Fruit fly (Drosophila melanogaster) whole organism, embryonic: ENCODE data around the gene BRWD3.

Source experiments
- C15 ChIP-seq: fragments of 200-800 bp; sonication (Bioruptor generic); IDR thresholded peaks from 3 replicates; pipeline ENCODE4 v1.3.6; 2022; ENCODE audit warnings: missing biosample characterization, missing genetic modification characterization
- CG1024 ChIP-seq: fragments of 200-800 bp; sonication (Bioruptor generic); IDR thresholded peaks from 2 replicates; pipeline ENCODE4 v1.3.6; 2022; ENCODE audit warnings: missing biosample characterization, missing genetic modification characterization
- CG10321 ChIP-seq: fragments of 200-800 bp; sonication (Bioruptor generic); IDR thresholded peaks from 2 replicates; pipeline ENCODE4 v1.3.6; 2022; ENCODE audit warnings: missing biosample characterization, missing genetic modification characterization
- CG10565 ChIP-seq: fragments of 200-800 bp; sonication (Bioruptor generic); optimal IDR thresholded peaks from 3 replicates; lab custom pipeline; 2016; ENCODE audit warnings: missing biosample characterization, mild to moderate bottlenecking, missing genetic modification characterization
- CG11398 ChIP-seq: fragments of 200-800 bp; sonication (Bioruptor generic); optimal IDR thresholded peaks from 2 replicates; lab custom pipeline; 2016; ENCODE audit warnings: missing biosample characterization, missing genetic modification characterization
- CG14860 ChIP-seq: fragments of 200-800 bp; sonication (Bioruptor generic); IDR thresholded peaks from 3 replicates; pipeline ENCODE4 v1.3.6; 2022; ENCODE audit warnings: missing biosample characterization, missing genetic modification characterization; ENCODE audit not compliant: partially characterized antibody
- CG16779 ChIP-seq: fragments of 200-800 bp; sonication (Bioruptor generic); IDR thresholded peaks from 2 replicates; pipeline ENCODE4 v1.3.6; 2022; ENCODE audit warnings: missing biosample characterization, missing genetic modification characterization
- CG17361 ChIP-seq: fragments of 200-800 bp; sonication (Bioruptor generic); IDR thresholded peaks from 3 replicates; pipeline ENCODE4 v1.3.6; 2022; ENCODE audit warnings: missing biosample characterization, missing genetic modification characterization
- CG1792 ChIP-seq: fragments of 200-800 bp; sonication (Bioruptor generic); optimal IDR thresholded peaks from 2 replicates; lab custom pipeline; 2016; ENCODE audit warnings: missing biosample characterization, missing genetic modification characterization
- CG2129 ChIP-seq: fragments of 200-800 bp; sonication (Bioruptor generic); IDR thresholded peaks from 2 replicates; pipeline ENCODE4 v1.3.6; 2022; ENCODE audit warnings: missing biosample characterization, missing genetic modification characterization; ENCODE audit not compliant: partially characterized antibody
- CG2889 ChIP-seq: fragments of 200-800 bp; sonication (Bioruptor generic); IDR thresholded peaks from 3 replicates; pipeline ENCODE4 v1.3.6; 2022; ENCODE audit warnings: missing biosample characterization, missing genetic modification characterization
- CG33557 ChIP-seq: fragments of 200-800 bp; sonication (Bioruptor generic); optimal IDR thresholded peaks from 2 replicates; lab custom pipeline; 2019; ENCODE audit warnings: missing biosample characterization, mild to moderate bottlenecking, missing genetic modification characterization, moderate library complexity
- CG4328 ChIP-seq: fragments of 200-800 bp; sonication (Bioruptor generic); optimal IDR thresholded peaks from 3 replicates; lab custom pipeline; 2017; ENCODE audit warnings: missing biosample characterization, missing genetic modification reagents, missing genetic modification characterization
- CG4854 ChIP-seq: fragments of 200-800 bp; sonication (Bioruptor generic); optimal IDR thresholded peaks from 2 replicates; lab custom pipeline; 2016; ENCODE audit warnings: missing biosample characterization, missing genetic modification characterization, inconsistent platforms
- CG5953 ChIP-seq: fragments of 200-800 bp; sonication (Bioruptor generic); IDR thresholded peaks from 2 replicates; pipeline ENCODE4 v1.3.6; 2022; ENCODE audit warnings: missing biosample characterization, missing genetic modification characterization
- CG6765 ChIP-seq: fragments of 200-800 bp; sonication (Bioruptor generic); optimal IDR thresholded peaks from 3 replicates; lab custom pipeline; 2017; ENCODE audit warnings: missing biosample characterization, mild to moderate bottlenecking, missing genetic modification characterization
- CG7372 ChIP-seq: fragments of 200-800 bp; sonication (Bioruptor generic); IDR thresholded peaks from 2 replicates; pipeline ENCODE4 v1.3.6; 2022; ENCODE audit warnings: missing biosample characterization, missing genetic modification characterization
- CG7556 ChIP-seq: fragments of 200-800 bp; sonication (Bioruptor generic); optimal IDR thresholded peaks from 2 replicates; lab custom pipeline; 2017; ENCODE audit warnings: missing biosample characterization, mild to moderate bottlenecking, missing genetic modification characterization
- CG8359 ChIP-seq: fragments of 200-800 bp; sonication (Bioruptor generic); optimal IDR thresholded peaks from 2 replicates; lab custom pipeline; 2017; ENCODE audit warnings: missing biosample characterization, mild to moderate bottlenecking, missing genetic modification characterization, borderline replicate concordance
- CkIIα-i1 ChIP-seq: fragments of 200-800 bp; sonication (Bioruptor generic); IDR thresholded peaks from 2 replicates; pipeline ENCODE4 v1.3.6; 2022; ENCODE audit warnings: missing biosample characterization, missing genetic modification characterization
- Dad ChIP-seq: fragments of 200-800 bp; sonication (Bioruptor generic); optimal IDR thresholded peaks from 3 replicates; lab custom pipeline; 2016; ENCODE audit warnings: missing biosample characterization, missing genetic modification characterization
- Doc2 ChIP-seq: fragments of 200-800 bp; sonication (Bioruptor generic); IDR thresholded peaks from 2 replicates; pipeline ENCODE4 v1.3.6; 2022; ENCODE audit warnings: missing biosample characterization, missing genetic modification characterization
- Ets65A ChIP-seq: fragments of 200-800 bp; sonication (Bioruptor generic); peaks from one replicate; lab custom pipeline; 2016; ENCODE audit warnings: missing biosample characterization, missing genetic modification characterization
- HmgD ChIP-seq: fragments of 200-800 bp; sonication (Bioruptor generic); optimal IDR thresholded peaks from 3 replicates; lab custom pipeline; 2016; ENCODE audit warnings: missing biosample characterization, missing genetic modification characterization
- Hr39 ChIP-seq: fragments of >200 bp; optimal IDR thresholded peaks from 2 replicates; lab custom pipeline; 2017
- Lim3 ChIP-seq: fragments of 200-800 bp; sonication (Bioruptor generic); IDR thresholded peaks from 2 replicates; pipeline ENCODE4 v1.3.6; 2022; ENCODE audit warnings: missing biosample characterization, missing genetic modification characterization
- Max ChIP-seq: fragments of 200-800 bp; sonication (Bioruptor generic); optimal IDR thresholded peaks from 2 replicates; lab custom pipeline; 2016; ENCODE audit warnings: missing biosample characterization, mild to moderate bottlenecking, missing genetic modification characterization
- NC2β ChIP-seq: fragments of 200-800 bp; sonication (Bioruptor generic); optimal IDR thresholded peaks from 2 replicates; lab custom pipeline; 2016; ENCODE audit warnings: missing biosample characterization, missing genetic modification characterization
- Opbp ChIP-seq: fragments of 200-800 bp; sonication (Bioruptor generic); IDR thresholded peaks from 3 replicates; pipeline ENCODE4 v1.3.6; 2022; ENCODE audit warnings: missing biosample characterization, missing genetic modification characterization; ENCODE audit not compliant: partially characterized antibody
- Scr ChIP-seq: fragments of 200-800 bp; sonication (Bioruptor generic); IDR thresholded peaks from 2 replicates; pipeline ENCODE4 v1.3.6; 2022; ENCODE audit warnings: missing biosample characterization, missing genetic modification characterization; ENCODE audit not compliant: partially characterized antibody
- Side ChIP-seq: fragments of 200-800 bp; sonication (Bioruptor generic); optimal IDR thresholded peaks from 2 replicates; lab custom pipeline; 2016; ENCODE audit warnings: missing biosample characterization, missing genetic modification characterization
- Six4 ChIP-seq: fragments of 200-800 bp; sonication (Bioruptor generic); optimal IDR thresholded peaks from 2 replicates; lab custom pipeline; 2016; ENCODE audit warnings: missing biosample characterization, missing genetic modification characterization
- Sry-δ ChIP-seq: fragments of 200-800 bp; sonication (Bioruptor generic); optimal IDR thresholded peaks from 2 replicates; lab custom pipeline; 2016; ENCODE audit warnings: missing biosample characterization, missing genetic modification characterization
- Taf1 ChIP-seq: fragments of 200-800 bp; sonication (Bioruptor generic); IDR thresholded peaks from 2 replicates; pipeline ENCODE4 v1.3.6; 2022; ENCODE audit warnings: missing biosample characterization, missing genetic modification characterization
- Vsx1 ChIP-seq: fragments of 200-800 bp; sonication (Bioruptor generic); optimal IDR thresholded peaks from 2 replicates; lab custom pipeline; 2017; ENCODE audit warnings: missing biosample characterization, mild to moderate bottlenecking, missing genetic modification characterization, missing genetic modification reagents
- ase ChIP-seq: fragments of 200-800 bp; sonication (Bioruptor generic); IDR thresholded peaks from 3 replicates; pipeline ENCODE4 v1.3.6; 2022; ENCODE audit warnings: missing biosample characterization, missing genetic modification characterization
- chinmo ChIP-seq: fragments of 200-800 bp; sonication (Bioruptor generic); IDR thresholded peaks from 4 replicates; pipeline ENCODE4 v1.3.6; 2022; ENCODE audit warnings: missing biosample characterization, missing genetic modification characterization; ENCODE audit not compliant: partially characterized antibody
- dan ChIP-seq: fragments of 200-800 bp; sonication (Bioruptor generic); IDR thresholded peaks from 2 replicates; pipeline ENCODE4 v1.3.6; 2022; ENCODE audit warnings: missing biosample characterization, missing genetic modification characterization
- dimm ChIP-seq: fragments of 200-800 bp; sonication (Bioruptor generic); IDR thresholded peaks from 2 replicates; pipeline ENCODE4 v1.3.6; 2022; ENCODE audit warnings: missing biosample characterization, missing genetic modification characterization
- gsb ChIP-seq: fragments of 200-800 bp; sonication (Bioruptor generic); IDR thresholded peaks from 2 replicates; pipeline ENCODE4 v1.3.6; 2022; ENCODE audit warnings: missing biosample characterization, missing genetic modification characterization
- ham ChIP-seq: fragments of 200-800 bp; sonication (Bioruptor generic); IDR thresholded peaks from 2 replicates; pipeline ENCODE4 v1.3.6; 2022; ENCODE audit warnings: missing biosample characterization, missing genetic modification characterization
- insv ChIP-seq, 2 experiments: fragments of 200-800 bp; sonication (Bioruptor generic); optimal IDR thresholded peaks; 3 replicates each; lab custom pipeline; 2016 to 2018; ENCODE audit warnings: missing biosample characterization in 2 of 2, missing genetic modification characterization in 2 of 2
- lmd ChIP-seq: fragments of 200-800 bp; sonication (Bioruptor generic); IDR thresholded peaks from 2 replicates; pipeline ENCODE4 v1.3.6; 2022; ENCODE audit warnings: missing biosample characterization, missing genetic modification characterization
- pum ChIP-seq: fragments of 200-800 bp; sonication (Bioruptor generic); optimal IDR thresholded peaks from 2 replicates; lab custom pipeline; 2016; ENCODE audit warnings: missing biosample characterization, missing genetic modification characterization
- ranshi ChIP-seq: fragments of 200-800 bp; sonication (Bioruptor generic); IDR thresholded peaks from 2 replicates; pipeline ENCODE4 v1.3.6; 2022; ENCODE audit warnings: missing biosample characterization, missing genetic modification characterization
- slbo ChIP-seq: fragments of 200-800 bp; sonication (Bioruptor generic); IDR thresholded peaks from 2 replicates; pipeline ENCODE4 v1.3.6; 2022; ENCODE audit warnings: missing biosample characterization, missing genetic modification characterization
- slou ChIP-seq: fragments of 200-800 bp; sonication (Bioruptor generic); optimal IDR thresholded peaks from 3 replicates; lab custom pipeline; 2016; ENCODE audit warnings: missing biosample characterization, missing genetic modification characterization
- sna ChIP-seq: fragments of 200-800 bp; sonication (Bioruptor generic); IDR thresholded peaks from 2 replicates; pipeline ENCODE4 v1.3.6; 2022; ENCODE audit warnings: missing biosample characterization, missing genetic modification characterization; ENCODE audit not compliant: partially characterized antibody
- ssp ChIP-seq: fragments of 200-800 bp; sonication (Bioruptor generic); IDR thresholded peaks from 2 replicates; pipeline ENCODE4 v1.3.6; 2022; ENCODE audit warnings: missing biosample characterization, missing genetic modification characterization
- tll ChIP-seq, 2 experiments: fragments of 200-800 bp in 1 of 2; fragments of >200 bp in 1 of 2; sonication (Bioruptor generic) in 1 of 2; optimal IDR thresholded peaks; 2 replicates each; lab custom pipeline; 2017 to 2019; ENCODE audit warnings: missing biosample characterization in 2 of 2, missing genetic modification characterization in 2 of 2, mild to moderate bottlenecking in 1 of 2, moderate library complexity in 1 of 2
- ttk ChIP-seq: fragments of 200-800 bp; sonication (Bioruptor generic); IDR thresholded peaks from 2 replicates; pipeline ENCODE4 v2.1.2; 2022; ENCODE audit warnings: missing biosample characterization, missing genetic modification characterization

BRWD3 gene

DNA sequence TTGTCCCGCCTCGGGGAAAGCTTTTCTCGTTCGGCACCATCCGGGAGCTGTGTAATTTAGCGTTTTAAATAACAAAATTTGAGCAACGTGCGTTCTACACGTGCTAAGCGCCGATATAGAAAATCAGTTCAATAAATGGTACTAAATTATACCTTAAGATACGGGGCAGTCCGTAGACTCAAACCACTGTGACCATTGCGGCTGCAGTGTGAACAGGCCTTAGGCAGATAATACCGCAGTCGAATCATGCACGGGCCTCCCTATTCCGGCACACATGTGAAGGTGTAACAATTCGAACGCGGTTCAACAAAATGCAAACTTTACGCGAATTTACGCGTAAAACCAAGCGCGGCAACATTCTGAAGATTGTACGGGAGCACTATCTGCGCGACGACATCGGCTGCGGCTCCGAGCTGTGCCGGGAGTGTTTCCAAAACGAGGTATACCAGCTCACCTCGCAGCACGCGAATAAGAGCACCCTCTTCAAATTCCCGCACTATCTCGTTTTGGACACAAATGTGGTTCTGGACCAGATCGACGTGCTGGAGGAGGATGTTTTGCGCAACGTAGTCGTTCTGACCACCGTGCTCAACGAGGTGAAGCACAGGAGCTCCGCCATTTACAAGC lies 14.5 kb downstream of the BRWD3 start, which contains the start of the genes Rrp5 and Dis3 (continued):
- TF ChIP-seq Hr39 (lab: Kevin White, UChicago): no peak
- peak; percentile 91 for TF ChIP-seq HmgD
- TF ChIP-seq ranshi (GFP tag; lab: Robert Waterston, UW): no peak
- TF ChIP-seq CG2129 (GFP tag; lab: Robert Waterston, UW): no peak
- TF ChIP-seq CkIIα-i1 (GFP tag; lab: Robert Waterston, UW): no peak
- no peak for TF ChIP-seq CG4854
- no peak for TF ChIP-seq tll (GFP tag; optimal IDR thresholded peaks at IDR 0.05; lab: Kevin White, UChicago)
- no peak for TF ChIP-seq insv (GFP tag; optimal IDR thresholded peaks at IDR 0.05; lab: Kevin White, UChicago)
- 0 out of 2 replicates have a peak, but pooled peaks have one; percentile 31 for TF ChIP-seq CG7372 (GFP tag; lab: Robert Waterston, UW)
- TF ChIP-seq ase: 0 out of 3 replicates have a peak, but pooled peaks have one; percentile 49
- no peak for TF ChIP-seq dan (GFP tag; lab: Robert Waterston, UW)
- TF ChIP-seq CG4328 (GFP tag; lab: Kevin White, UChicago): no peak
- no peak for TF ChIP-seq CG2889 (GFP tag; lab: Robert Waterston, UW)
- TF ChIP-seq CG10321 (GFP tag; lab: Robert Waterston, UW): no peak
- peak; percentile 17; the same call in 1 of the 2 replicates for TF ChIP-seq CG5953
- TF ChIP-seq Six4 (GFP tag; lab: Kevin White, UChicago): no peak
- TF ChIP-seq sna (GFP tag; lab: Robert Waterston, UW): 0 out of 2 replicates have a peak, but pooled peaks have one; percentile 30
- TF ChIP-seq dimm (GFP tag; lab: Robert Waterston, UW): no peak
- TF ChIP-seq Opbp (GFP tag; lab: Robert Waterston, UW): peak; percentile 76
- no peak for TF ChIP-seq Lim3 (GFP tag; lab: Robert Waterston, UW)
- peak; percentile 8; the same call in 1 of the 2 replicates for TF ChIP-seq Scr (GFP tag; lab: Robert Waterston, UW)
- TF ChIP-seq CG1024 (GFP tag; lab: Robert Waterston, UW): peak; percentile 91
- peak; percentile 56 for TF ChIP-seq lmd (GFP tag; lab: Robert Waterston, UW)
- TF ChIP-seq slou (GFP tag; lab: Kevin White, UChicago): no peak
- TF ChIP-seq Ets65A (GFP tag; lab: Kevin White, UChicago): peak; percentile 66
- TF ChIP-seq CG14860 (GFP tag; lab: Robert Waterston, UW): 0 out of 3 replicates have a peak, but pooled peaks have one; percentile 20
- TF ChIP-seq CG33557 (GFP tag; lab: Kevin White, UChicago): no peak
- TF ChIP-seq pum (GFP tag; lab: Kevin White, UChicago): no peak
- no peak for TF ChIP-seq CG6765 (GFP tag; lab: Kevin White, UChicago)
- TF ChIP-seq CG10565: no peak
- no peak for TF ChIP-seq Doc2 (GFP tag; lab: Robert Waterston, UW)
- peak; percentile 95 for TF ChIP-seq Max (GFP tag; lab: Kevin White, UChicago)
- peak; percentile 96 for TF ChIP-seq ssp
- peak; percentile 80 for TF ChIP-seq slbo (GFP tag; lab: Robert Waterston, UW)
- TF ChIP-seq CG1792 (GFP tag; lab: Kevin White, UChicago): peak; percentile 96
- TF ChIP-seq chinmo (GFP tag; lab: Robert Waterston, UW): 0 out of 4 replicates have a peak, but pooled peaks have one; percentile 30
- peak; percentile 54; the same call in 1 of the 2 replicates for TF ChIP-seq CG16779 (GFP tag; lab: Robert Waterston, UW)
- TF ChIP-seq Taf1: no peak
- TF ChIP-seq gsb (GFP tag; lab: Robert Waterston, UW): no peak
- no peak for TF ChIP-seq CG7556 (GFP tag; lab: Kevin White, UChicago)
- TF ChIP-seq CG11398: no peak
- TF ChIP-seq Side (GFP tag; lab: Kevin White, UChicago): peak; percentile 31
- no peak for TF ChIP-seq CG17361 (GFP tag; lab: Robert Waterston, UW)
- TF ChIP-seq CG8359 (GFP tag; lab: Kevin White, UChicago): no peak
- TF ChIP-seq C15 (GFP tag; lab: Robert Waterston, UW): no peak
- no peak for TF ChIP-seq Vsx1
- TF ChIP-seq Sry-δ (GFP tag; lab: Kevin White, UChicago): peak; percentile 65
- TF ChIP-seq NC2β (GFP tag; lab: Kevin White, UChicago): peak; percentile 59
- TF ChIP-seq ham (GFP tag; lab: Robert Waterston, UW): no peak
- peak; percentile 38; the same call in 1 of the 2 replicates for TF ChIP-seq ttk (GFP tag; lab: Robert Waterston, UW)
- peak; percentile 19 for TF ChIP-seq Dad (GFP tag; lab: Kevin White, UChicago)
